Worm (Caenorhabditis elegans) whole organism, L2 larva: Measurements from ENCODE around the gene str-151.

Experiments
- C34F6.9 ChIP-seq: fragments of 150-350 bp; optimal IDR thresholded peaks from 2 replicates; lab custom pipeline; 2014; ENCODE audit warnings: missing biosample characterization, missing genetic modification characterization
- F13H6.1 ChIP-seq: sonication (generic microtip); optimal IDR thresholded peaks from 2 replicates; lab custom pipeline; 2016; ENCODE audit warnings: missing genetic modification characterization, missing compliant biosample characterization
- R02D3.7 ChIP-seq: fragments of 150-350 bp; optimal IDR thresholded peaks from 2 replicates; lab custom pipeline; 2014; ENCODE audit warnings: missing biosample characterization, missing genetic modification characterization
- Y55F3AM.14 ChIP-seq: fragments of 200-800 bp; sonication (Bioruptor generic); optimal IDR thresholded peaks from 2 replicates; lab custom pipeline; 2018; ENCODE audit warnings: mild to moderate bottlenecking, missing genetic modification characterization, missing compliant biosample characterization
- alr-1 ChIP-seq: fragments of 150-350 bp; optimal IDR thresholded peaks from 2 replicates; lab custom pipeline; 2014; ENCODE audit warnings: missing biosample characterization, missing genetic modification characterization
- aly-2 ChIP-seq: fragments of 150-350 bp; optimal IDR thresholded peaks from 2 replicates; lab custom pipeline; 2014; ENCODE audit warnings: missing biosample characterization, missing genetic modification characterization
- ama-1 ChIP-seq: fragments of 150-350 bp; optimal IDR thresholded peaks from 2 replicates; lab custom pipeline; 2018; ENCODE audit warnings: inconsistent platforms
- blmp-1 ChIP-seq: sonication (generic microtip); optimal IDR thresholded peaks from 2 replicates; lab custom pipeline; 2017; ENCODE audit warnings: missing genetic modification characterization, mild to moderate bottlenecking, missing compliant biosample characterization, antibody characterized with exemption, moderate library complexity; ENCODE audit not compliant: insufficient read depth
- ceh-16 ChIP-seq: fragments of 150-350 bp; optimal IDR thresholded peaks from 2 replicates; lab custom pipeline; 2014; ENCODE audit warnings: missing biosample characterization, missing genetic modification characterization
- ceh-82 ChIP-seq: fragments of 150-350 bp; optimal IDR thresholded peaks from 2 replicates; lab custom pipeline; 2014; ENCODE audit warnings: missing biosample characterization, missing genetic modification characterization
- dmd-4 ChIP-seq: sonication (generic microtip); optimal IDR thresholded peaks from 2 replicates; lab custom pipeline; 2017; ENCODE audit warnings: missing biosample characterization, missing genetic modification characterization
- egl-27 ChIP-seq: sonication (generic microtip); optimal IDR thresholded peaks from 3 replicates; lab custom pipeline; 2017; ENCODE audit warnings: missing biosample characterization, missing genetic modification reagents, missing genetic modification characterization
- elt-1 ChIP-seq: fragments of 150-350 bp; optimal IDR thresholded peaks from 2 replicates; lab custom pipeline; 2014; ENCODE audit warnings: missing biosample characterization, missing genetic modification characterization
- fos-1 ChIP-seq: fragments of 150-350 bp; optimal IDR thresholded peaks from 2 replicates; lab custom pipeline; 2014; ENCODE audit warnings: missing biosample characterization, missing genetic modification characterization
- gmeb-1 ChIP-seq: fragments of 150-350 bp; optimal IDR thresholded peaks from 2 replicates; lab custom pipeline; 2014; ENCODE audit warnings: missing biosample characterization, missing genetic modification characterization
- lin-11 ChIP-seq: fragments of 150-350 bp; sonication (generic microtip); optimal IDR thresholded peaks from 2 replicates; lab custom pipeline; 2014; ENCODE audit warnings: missing biosample characterization, missing genetic modification characterization, inconsistent platforms, mixed read lengths
- lin-13 ChIP-seq: fragments of 150-350 bp; optimal IDR thresholded peaks from 2 replicates; lab custom pipeline; 2014; ENCODE audit warnings: missing biosample characterization, missing genetic modification reagents, missing genetic modification characterization
- lin-39 ChIP-seq: fragments of 150-350 bp; optimal IDR thresholded peaks from 2 replicates; lab custom pipeline; 2014; ENCODE audit warnings: missing biosample characterization, missing genetic modification reagents, missing genetic modification characterization
- lsy-2 ChIP-seq, 2 experiments: fragments of 150-350 bp in 1 of 2; sonication (generic microtip) in 1 of 2; optimal IDR thresholded peaks; 2 replicates each; lab custom pipeline; 2014 to 2017; ENCODE audit warnings: missing biosample characterization in 2 of 2, missing genetic modification characterization in 2 of 2
- mab-5 ChIP-seq: fragments of 150-350 bp; optimal IDR thresholded peaks from 2 replicates; lab custom pipeline; 2014; ENCODE audit warnings: missing biosample characterization, missing genetic modification characterization
- mbf-1 ChIP-seq: sonication (generic microtip); optimal IDR thresholded peaks from 2 replicates; lab custom pipeline; 2017; ENCODE audit warnings: missing biosample characterization, missing genetic modification characterization
- mdl-1 ChIP-seq, 2 experiments: fragments of 150-350 bp in 1 of 2; sonication (generic microtip) in 1 of 2; optimal IDR thresholded peaks; 2 replicates each; lab custom pipeline; 2017; ENCODE audit warnings: missing biosample characterization in 2 of 2, missing genetic modification characterization in 2 of 2
- nhr-10 ChIP-seq: sonication (generic microtip); optimal IDR thresholded peaks from 2 replicates; lab custom pipeline; 2017; ENCODE audit warnings: missing biosample characterization, missing genetic modification characterization
- nhr-11 ChIP-seq: fragments of 150-350 bp; optimal IDR thresholded peaks from 2 replicates; lab custom pipeline; 2014; ENCODE audit warnings: missing biosample characterization, missing genetic modification characterization
- nhr-12 ChIP-seq: fragments of 150-350 bp; optimal IDR thresholded peaks from 2 replicates; lab custom pipeline; 2014; ENCODE audit warnings: missing biosample characterization, missing genetic modification characterization
- nhr-129 ChIP-seq: fragments of 150-350 bp; optimal IDR thresholded peaks from 2 replicates; lab custom pipeline; 2014; ENCODE audit warnings: missing biosample characterization, missing genetic modification characterization
- nhr-21 ChIP-seq: fragments of 150-350 bp; optimal IDR thresholded peaks from 2 replicates; lab custom pipeline; 2014; ENCODE audit warnings: missing biosample characterization, missing genetic modification characterization
- nhr-23 ChIP-seq: fragments of 150-350 bp; optimal IDR thresholded peaks from 2 replicates; lab custom pipeline; 2014; ENCODE audit warnings: missing biosample characterization, missing genetic modification reagents, missing genetic modification characterization
- nhr-237 ChIP-seq: fragments of 150-350 bp; optimal IDR thresholded peaks from 2 replicates; lab custom pipeline; 2014; ENCODE audit warnings: missing biosample characterization, missing genetic modification characterization
- nhr-25 ChIP-seq: fragments of 150-350 bp; sonication (generic microtip); optimal IDR thresholded peaks from 3 replicates; lab custom pipeline; 2014; ENCODE audit warnings: missing biosample characterization, missing genetic modification characterization
- nhr-6 ChIP-seq: fragments of 150-350 bp; optimal IDR thresholded peaks from 2 replicates; lab custom pipeline; 2014; ENCODE audit warnings: missing biosample characterization, missing genetic modification characterization
- nhr-77 ChIP-seq: fragments of 150-350 bp; optimal IDR thresholded peaks from 2 replicates; lab custom pipeline; 2014; ENCODE audit warnings: missing biosample characterization, missing genetic modification characterization
- sem-4 ChIP-seq: fragments of 150-350 bp; optimal IDR thresholded peaks from 2 replicates; lab custom pipeline; 2014; ENCODE audit warnings: missing biosample characterization, missing genetic modification reagents, missing genetic modification characterization
- skn-1 ChIP-seq: sonication (generic microtip); optimal IDR thresholded peaks from 2 replicates; lab custom pipeline; 2017; ENCODE audit warnings: missing biosample characterization, missing genetic modification characterization
- sma-3 ChIP-seq: sonication (generic microtip); optimal IDR thresholded peaks from 2 replicates; lab custom pipeline; 2016; ENCODE audit warnings: missing genetic modification reagents, missing genetic modification characterization, missing compliant biosample characterization
- sma-9 ChIP-seq, 2 experiments: fragments of 150-350 bp in 1 of 2; sonication (generic microtip) in 1 of 2; optimal IDR thresholded peaks; 2 replicates each; lab custom pipeline; 2014 to 2016; ENCODE audit warnings: missing genetic modification characterization in 2 of 2, mild to moderate bottlenecking in 1 of 2, missing biosample characterization in 1 of 2, missing compliant biosample characterization in 1 of 2, missing genetic modification reagents in 1 of 2, moderate library complexity in 1 of 2
- snpc-4 ChIP-seq: fragments of 150-350 bp; optimal IDR thresholded peaks from 2 replicates; lab custom pipeline; 2014; ENCODE audit warnings: missing biosample characterization, missing genetic modification characterization
- unc-39 ChIP-seq: fragments of 150-350 bp; optimal IDR thresholded peaks from 2 replicates; lab custom pipeline; 2014; ENCODE audit warnings: missing biosample characterization, missing genetic modification characterization
- unc-55 ChIP-seq: fragments of 150-350 bp; sonication (generic microtip); optimal IDR thresholded peaks from 3 replicates; lab custom pipeline; 2014; ENCODE audit warnings: missing biosample characterization, missing genetic modification reagents, missing genetic modification characterization
- zag-1 ChIP-seq: fragments of 150-350 bp; optimal IDR thresholded peaks from 2 replicates; lab custom pipeline; 2014; ENCODE audit warnings: missing biosample characterization, missing genetic modification characterization
- ztf-1 ChIP-seq: fragments of 200-800 bp; sonication (Bioruptor generic); conservative IDR thresholded peaks from 2 replicates; pipeline ENCODE4 v1.3.6; 2022; ENCODE audit warnings: missing genetic modification characterization, missing compliant biosample characterization
- ztf-11 ChIP-seq: sonication (generic microtip); optimal IDR thresholded peaks from 2 replicates; lab custom pipeline; 2017; ENCODE audit warnings: missing biosample characterization, missing genetic modification characterization
- ztf-4 ChIP-seq: fragments of 150-350 bp; optimal IDR thresholded peaks from 2 replicates; lab custom pipeline; 2014; ENCODE audit warnings: missing biosample characterization, missing genetic modification characterization

str-151 gene

DNA sequence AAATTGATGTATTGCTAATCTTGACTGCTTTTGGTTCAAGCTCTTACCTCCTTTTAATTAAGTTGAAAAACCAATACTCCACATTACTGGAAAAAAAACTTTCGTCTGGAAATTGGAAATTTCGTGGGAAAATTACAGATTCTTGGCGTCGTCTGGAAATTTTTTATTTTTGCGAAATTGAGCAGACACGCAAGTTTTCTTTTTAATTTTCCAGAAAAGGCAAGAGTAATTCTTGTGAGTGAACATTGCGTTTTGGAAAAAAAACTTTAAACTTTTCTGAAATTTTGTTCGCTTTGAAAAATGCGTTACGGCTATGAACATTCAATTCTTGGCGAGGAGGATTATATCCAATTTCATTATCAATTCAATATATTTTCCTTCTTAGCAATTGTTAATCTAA is 10.4 kb upstream of the str-151 start, which contains the start of gene sru-45:
Gene sru-45 (plus strand): TSS at position 301 of the 400 bp plus-strand sequence.
- TF ChIP-seq nhr-12 (tag; lab: Kevin White, UChicago) (no peak), mab-5 (no peak), nhr-11 (no peak), Y55F3AM.14 (GFP tag; lab: Kevin White, UChicago) (no peak), gmeb-1 (tag; lab: Kevin White, UChicago) (no peak), ceh-82 (tag; lab: Kevin White, UChicago) (no peak), F13H6.1 (no peak), blmp-1 (tag; lab: Kevin White, UChicago) (no peak), unc-55 (GFP tag; lab: Kevin White, UChicago) (no peak), lin-13 (no peak), mdl-1 (tag; optimal IDR thresholded peaks at IDR 0.05; lab: Kevin White, UChicago) (no peak), elt-1 (no peak), nhr-237 (tag; lab: Kevin White, UChicago) (no peak), nhr-25 (tag; lab: Kevin White, UChicago) (no peak), aly-2 (tag; lab: Kevin White, UChicago) (no peak), nhr-10 (tag; lab: Kevin White, UChicago) (no peak)
- TF ChIP-seq, all 48 proteins: peak for 0

DNA sequence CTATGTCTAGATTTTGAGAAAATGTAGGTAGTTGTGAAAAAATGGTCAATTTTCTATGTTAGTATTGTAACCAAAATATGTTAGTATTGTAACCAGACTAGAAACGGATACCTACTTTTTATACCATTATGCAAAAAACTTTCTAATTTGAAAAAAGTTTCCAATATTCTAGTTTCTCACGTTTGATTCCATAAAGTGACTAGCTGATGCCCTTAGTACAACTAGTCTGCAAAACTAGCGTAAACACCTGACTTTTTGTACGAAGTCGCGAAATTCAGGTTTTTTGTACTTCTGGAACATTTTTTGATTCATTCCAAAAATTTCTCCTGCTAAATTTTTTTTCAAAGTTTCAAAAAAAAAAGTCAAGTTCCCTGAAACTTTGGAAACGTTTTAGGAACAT is 7.9 kb upstream of the str-151 start:
- TF ChIP-seq nhr-6 (tag; lab: Kevin White, UChicago), result no peak
- TF ChIP-seq nhr-21 (tag; lab: Kevin White, UChicago), result no peak
- TF ChIP-seq mab-5, result no peak
- no peak for TF ChIP-seq unc-39 (tag; lab: Kevin White, UChicago)
- no peak for TF ChIP-seq C34F6.9 (tag; lab: Kevin White, UChicago)
- TF ChIP-seq lin-39, result no peak
- no peak for TF ChIP-seq nhr-77 (tag; lab: Kevin White, UChicago)
- no peak for TF ChIP-seq R02D3.7 (tag; lab: Kevin White, UChicago)
- no peak for TF ChIP-seq nhr-237 (tag; lab: Kevin White, UChicago)
- no peak for TF ChIP-seq snpc-4
- no peak for TF ChIP-seq ztf-4 (tag; lab: Kevin White, UChicago)
- no peak for TF ChIP-seq sma-3 (GFP tag; lab: Kevin White, UChicago)
- TF ChIP-seq dmd-4, result no peak
- no peak for TF ChIP-seq sem-4
- TF ChIP-seq skn-1, result no peak
- TF ChIP-seq ztf-11, result no peak

DNA sequence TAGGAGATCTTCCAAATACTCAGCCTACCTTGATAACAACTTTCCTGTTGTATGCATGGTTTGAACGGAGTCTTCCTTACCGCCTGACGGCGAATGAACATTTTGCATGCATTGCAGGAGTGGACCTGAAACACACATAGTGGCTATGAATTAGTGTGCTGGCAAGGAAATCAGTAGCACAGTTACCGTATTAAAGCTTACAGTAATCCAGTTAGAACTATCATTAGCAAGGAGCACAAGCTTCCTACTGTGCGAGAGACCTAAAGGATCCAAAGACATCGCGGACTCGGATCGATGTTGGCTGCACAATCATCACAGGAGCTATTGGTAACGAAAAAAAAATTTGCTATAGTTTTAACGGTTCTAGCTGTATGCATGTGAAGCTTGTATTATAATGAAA is 5.3 kb upstream of the str-151 start, which contains the start of gene nhr-233:
Gene nhr-233 (minus strand): TSS at position 101 of the 400 bp plus-strand sequence.
- TF ChIP-seq nhr-21 (tag; lab: Kevin White, UChicago), result no peak
- no peak for TF ChIP-seq nhr-12 (tag; lab: Kevin White, UChicago)
- no peak for TF ChIP-seq fos-1 (tag; lab: Kevin White, UChicago)
- no peak for TF ChIP-seq zag-1 (tag; lab: Kevin White, UChicago)
- TF ChIP-seq gmeb-1 (tag; lab: Kevin White, UChicago), result no peak
- TF ChIP-seq elt-1, result no peak
- no peak for TF ChIP-seq egl-27 (tag; lab: Kevin White, UChicago)
- no peak for TF ChIP-seq nhr-6 (tag; lab: Kevin White, UChicago)
- TF ChIP-seq ztf-11, result no peak
- TF ChIP-seq C34F6.9 (tag; lab: Kevin White, UChicago), result no peak
- no peak for TF ChIP-seq ceh-16 (tag; lab: Kevin White, UChicago)
- TF ChIP-seq sem-4, result no peak
- TF ChIP-seq lin-11 (tag; lab: Kevin White, UChicago), result no peak
- no peak for TF ChIP-seq mbf-1 (tag; lab: Kevin White, UChicago)

DNA sequence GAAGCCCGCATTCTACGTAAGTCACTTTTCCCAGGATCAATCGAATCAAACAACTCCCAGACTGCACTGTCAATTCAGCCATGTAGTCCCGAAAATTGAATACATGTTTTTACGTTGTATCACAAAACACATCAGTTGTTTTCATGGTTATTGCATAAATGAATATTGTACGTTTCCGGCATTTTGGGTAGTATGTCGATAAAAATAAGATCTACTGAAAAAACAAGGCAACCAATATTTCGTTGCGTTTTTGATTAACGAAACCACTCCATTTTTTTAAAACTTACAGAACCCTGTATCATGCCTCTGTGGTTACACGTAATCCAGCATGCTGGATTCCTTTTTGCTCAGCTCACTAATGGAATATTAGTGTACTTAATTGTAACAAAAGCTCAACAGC is 2.8 kb upstream of the str-151 start, which contains the start of gene str-149:
Gene str-149 (plus strand): TSS at position 301 of the 400 bp plus-strand sequence.
- TF ChIP-seq alr-1 (tag; lab: Kevin White, UChicago) (no peak), lin-39 (no peak), sma-9 (GFP tag; optimal IDR thresholded peaks at IDR 0.05; lab: Kevin White, UChicago) (no peak), sma-9 (tag; optimal IDR thresholded peaks at IDR 0.05; lab: Kevin White, UChicago) (no peak), ama-1 (lab: Kevin White, UChicago) (no peak), gmeb-1 (tag; lab: Kevin White, UChicago) (no peak), Y55F3AM.14 (GFP tag; lab: Kevin White, UChicago) (no peak), mab-5 (no peak), lsy-2 (tag; optimal IDR thresholded peaks at IDR 0.05; lab: Kevin White, UChicago) (no peak), nhr-77 (tag; lab: Kevin White, UChicago) (no peak), mdl-1 (tag; optimal IDR thresholded peaks at IDR 0.05; lab: Kevin White, UChicago) (no peak), ztf-4 (tag; lab: Kevin White, UChicago) (no peak), nhr-23 (tag; lab: Kevin White, UChicago) (no peak), ztf-1 (no peak), fos-1 (tag; lab: Kevin White, UChicago) (no peak), C34F6.9 (tag; lab: Kevin White, UChicago) (no peak), R02D3.7 (tag; lab: Kevin White, UChicago) (no peak), aly-2 (tag; lab: Kevin White, UChicago) (no peak), nhr-11 (no peak), nhr-129 (no peak)
